Fruit fly (Drosophila melanogaster) whole organism, wandering third instar larva: ENCODE results near the gene CG33543.

Experiments
- Abd-B ChIP-seq: fragments of >200 bp; optimal IDR thresholded peaks from 2 replicates; lab custom pipeline; 2017; ENCODE audit warnings: missing biosample characterization, missing genetic modification characterization
- CG32264 ChIP-seq: fragments of 200-800 bp; sonication (Bioruptor generic); optimal IDR thresholded peaks from 2 replicates; lab custom pipeline; 2016; ENCODE audit warnings: missing biosample characterization, missing genetic modification characterization
- CG9705 ChIP-seq: fragments of 200-800 bp; sonication (Bioruptor generic); optimal IDR thresholded peaks from 2 replicates; lab custom pipeline; 2018; ENCODE audit warnings: missing biosample characterization, mild to moderate bottlenecking, missing genetic modification characterization
- Dfd ChIP-seq: fragments of >200 bp; optimal IDR thresholded peaks from 2 replicates; lab custom pipeline; 2017; ENCODE audit warnings: missing biosample characterization, missing genetic modification characterization
- Dif ChIP-seq: fragments of 200-275, 200-300 bp; sonication (Bioruptor generic); optimal IDR thresholded peaks from 2 replicates; lab custom pipeline; 2018; ENCODE audit warnings: missing biosample characterization, missing genetic modification characterization; ENCODE audit not compliant: partially characterized antibody
- GATAd ChIP-seq: sonication (Bioruptor generic); optimal IDR thresholded peaks from 2 replicates; lab custom pipeline; 2016; ENCODE audit warnings: missing biosample characterization, missing genetic modification characterization
- HLH106 ChIP-seq: fragments of 200-800 bp; optimal IDR thresholded peaks from 3 replicates; lab custom pipeline; 2019; ENCODE audit warnings: missing biosample characterization, mild to moderate bottlenecking, missing genetic modification characterization, moderate library complexity
- Hnf4 ChIP-seq: fragments of 200-800 bp; sonication (Bioruptor generic); optimal IDR thresholded peaks from 2 replicates; lab custom pipeline; 2016; ENCODE audit warnings: missing biosample characterization, mild to moderate bottlenecking, missing genetic modification characterization
- Hr78 ChIP-seq: fragments of >200 bp; optimal IDR thresholded peaks from 2 replicates; lab custom pipeline; 2017; ENCODE audit warnings: missing biosample characterization, missing genetic modification characterization
- Hr83 ChIP-seq: fragments of 200-300 bp; sonication (Bioruptor generic); optimal IDR thresholded peaks from 2 replicates; lab custom pipeline; 2016; ENCODE audit warnings: missing biosample characterization, mild to moderate bottlenecking, missing genetic modification characterization, moderate library complexity; ENCODE audit not compliant: poor library complexity, severe bottlenecking
- Jra ChIP-seq: sonication (Bioruptor generic); optimal IDR thresholded peaks from 2 replicates; lab custom pipeline; 2016; ENCODE audit warnings: missing biosample characterization, missing genetic modification characterization
- Mio ChIP-seq: sonication (Bioruptor generic); optimal IDR thresholded peaks from 2 replicates; lab custom pipeline; 2016; ENCODE audit warnings: missing biosample characterization, missing genetic modification characterization
- Myc ChIP-seq: fragments of >200 bp; optimal IDR thresholded peaks from 2 replicates; lab custom pipeline; 2017
- N ChIP-seq: fragments of >200 bp; optimal IDR thresholded peaks from 2 replicates; lab custom pipeline; 2018; ENCODE audit warnings: missing biosample characterization, missing external identifiers, missing genetic modification characterization
- OdsH ChIP-seq: fragments of 200-800 bp; sonication (Bioruptor generic); optimal IDR thresholded peaks from 2 replicates; lab custom pipeline; 2016; ENCODE audit warnings: missing biosample characterization, mild to moderate bottlenecking, missing genetic modification characterization
- Rel ChIP-seq, 2 experiments: fragments of 200-800 bp; sonication (Bioruptor generic) in 1 of 2; optimal IDR thresholded peaks; 2 replicates in 1 of 2; 3 replicates in 1 of 2; lab custom pipeline; 2016 to 2019; ENCODE audit warnings: mild to moderate bottlenecking in 2 of 2, missing biosample characterization in 2 of 2, missing genetic modification characterization in 2 of 2, moderate library complexity in 1 of 2
- Sp1 ChIP-seq: fragments of 200-800 bp; sonication (Bioruptor generic); optimal IDR thresholded peaks from 3 replicates; lab custom pipeline; 2019; ENCODE audit warnings: missing biosample characterization, mild to moderate bottlenecking, missing genetic modification characterization, moderate library complexity
- Vsx2 ChIP-seq: fragments of 200-300, 225-300 bp; sonication (Bioruptor generic); optimal IDR thresholded peaks from 2 replicates; lab custom pipeline; 2018; ENCODE audit warnings: missing biosample characterization, missing genetic modification characterization; ENCODE audit not compliant: partially characterized antibody
- dsf ChIP-seq: sonication (Bioruptor generic); optimal IDR thresholded peaks from 2 replicates; lab custom pipeline; 2016; ENCODE audit warnings: missing biosample characterization, missing genetic modification characterization, borderline replicate concordance
- ey ChIP-seq: fragments of 200-800 bp; sonication (Bioruptor generic); optimal IDR thresholded peaks from 2 replicates; lab custom pipeline; 2016; ENCODE audit warnings: missing biosample characterization, missing genetic modification characterization
- foxo ChIP-seq, 2 experiments: fragments of 200-800 bp; sonication (Bioruptor generic); optimal IDR thresholded peaks; 2 replicates in 1 of 2; 3 replicates in 1 of 2; lab custom pipeline; 2016 to 2017; ENCODE audit warnings: missing biosample characterization in 2 of 2, missing genetic modification characterization in 2 of 2
- fru ChIP-seq: fragments of 200-800 bp; sonication (Bioruptor generic); optimal IDR thresholded peaks from 3 replicates; lab custom pipeline; 2016; ENCODE audit warnings: missing biosample characterization, mild to moderate bottlenecking, missing genetic modification characterization
- h ChIP-seq: fragments of 200-800 bp; sonication (Bioruptor generic); optimal IDR thresholded peaks from 3 replicates; lab custom pipeline; 2016; ENCODE audit warnings: missing biosample characterization, mild to moderate bottlenecking, missing genetic modification characterization
- jim ChIP-seq: fragments of 175-275, 200-325 bp; sonication (Bioruptor generic); optimal IDR thresholded peaks from 2 replicates; lab custom pipeline; 2016; ENCODE audit warnings: missing biosample characterization, mild to moderate bottlenecking, missing genetic modification characterization
- lola ChIP-seq: fragments of >200 bp; optimal IDR thresholded peaks from 2 replicates; lab custom pipeline; 2017; ENCODE audit warnings: missing biosample characterization, missing genetic modification characterization
- pan ChIP-seq: fragments of >200 bp; optimal IDR thresholded peaks from 2 replicates; lab custom pipeline; 2017
- psq ChIP-seq: fragments of 200-800 bp; sonication (Bioruptor generic); optimal IDR thresholded peaks from 3 replicates; lab custom pipeline; 2017; ENCODE audit warnings: missing biosample characterization, mild to moderate bottlenecking, missing genetic modification characterization, moderate library complexity
- sv ChIP-seq: fragments of 200-800 bp; sonication (Bioruptor generic); optimal IDR thresholded peaks from 3 replicates; lab custom pipeline; 2016; ENCODE audit warnings: missing biosample characterization, missing genetic modification characterization
- tai ChIP-seq: sonication (Bioruptor generic); optimal IDR thresholded peaks from 2 replicates; lab custom pipeline; 2016; ENCODE audit warnings: missing biosample characterization, missing genetic modification characterization
- usp ChIP-seq: fragments of >200 bp; optimal IDR thresholded peaks from 2 replicates; lab custom pipeline; 2017; ENCODE audit warnings: missing biosample characterization, missing genetic modification characterization
- woc ChIP-seq: sonication (Bioruptor generic); optimal IDR thresholded peaks from 2 replicates; lab custom pipeline; 2016; ENCODE audit warnings: missing biosample characterization, mild to moderate bottlenecking, missing genetic modification characterization

The CG33543 gene

dm6 chr2L:1967301-1967700 is 38.8 kb downstream of the CG33543 start:
- TF ChIP-seq dsf (GFP tag; lab: Kevin White, UChicago) (no peak), Hr78 (GFP tag; lab: Kevin White, UChicago) (no peak), Dfd (GFP tag; lab: Kevin White, UChicago) (no peak), foxo (GFP tag; optimal IDR thresholded peaks at IDR 0.05; lab: Kevin White, UChicago) (no peak), usp (no peak), psq (GFP tag; lab: Kevin White, UChicago) (no peak), OdsH (GFP tag; lab: Kevin White, UChicago) (no peak), sv (GFP tag; lab: Kevin White, UChicago) (no peak), Rel (GFP tag; optimal IDR thresholded peaks at IDR 0.05; lab: Kevin White, UChicago) (no peak), Rel (tag; optimal IDR thresholded peaks at IDR 0.05; lab: Kevin White, UChicago) (no peak), Mio (GFP tag; lab: Kevin White, UChicago) (no peak), jim (GFP tag; lab: Kevin White, UChicago) (no peak), fru (no peak), N (GFP tag; lab: Kevin White, UChicago) (no peak), Hr83 (GFP tag; lab: Kevin White, UChicago) (no peak), Hnf4 (GFP tag; lab: Kevin White, UChicago) (no peak), HLH106 (tag; lab: Kevin White, UChicago) (no peak)

- TF ChIP-seq lola (GFP tag; lab: Kevin White, UChicago): no peak
- TF ChIP-seq sv (GFP tag; lab: Kevin White, UChicago): no peak
- TF ChIP-seq Hr83 (GFP tag; lab: Kevin White, UChicago): no peak
- TF ChIP-seq tai (GFP tag; lab: Kevin White, UChicago): no peak
- TF ChIP-seq psq (GFP tag; lab: Kevin White, UChicago): no peak
- no peak for TF ChIP-seq N (GFP tag; lab: Kevin White, UChicago)
- no peak for TF ChIP-seq Myc (lab: Kevin White, UChicago)
- no peak for TF ChIP-seq Abd-B (GFP tag; lab: Kevin White, UChicago)
- no peak for TF ChIP-seq woc (GFP tag; lab: Kevin White, UChicago)
- TF ChIP-seq Hnf4 (GFP tag; lab: Kevin White, UChicago): no peak
- TF ChIP-seq foxo (GFP tag; optimal IDR thresholded peaks at IDR 0.05; lab: Kevin White, UChicago): no peak
- no peak for TF ChIP-seq fru
- TF ChIP-seq pan (lab: Kevin White, UChicago): no peak
- no peak for TF ChIP-seq Mio (GFP tag; lab: Kevin White, UChicago)
- TF ChIP-seq Dif: no peak
- no peak for TF ChIP-seq CG9705 (GFP tag; lab: Kevin White, UChicago)
- no peak for TF ChIP-seq OdsH (GFP tag; lab: Kevin White, UChicago)
- no peak for TF ChIP-seq Jra (GFP tag; lab: Kevin White, UChicago)
- no peak for TF ChIP-seq ey
Observed at dm6 chr2L:1961932-1962496, 44.1 kb downstream of the CG33543 start.

dm6 chr2L:1960056-1960455 is 46.1 kb downstream of the CG33543 start:
- TF ChIP-seq fru (peak; percentile 5), Rel (GFP tag; optimal IDR thresholded peaks at IDR 0.05; lab: Kevin White, UChicago) (no peak), Rel (tag; optimal IDR thresholded peaks at IDR 0.05; lab: Kevin White, UChicago) (no peak), h (GFP tag; lab: Kevin White, UChicago) (peak; percentile 6), GATAd (GFP tag; lab: Kevin White, UChicago) (no peak), HLH106 (tag; lab: Kevin White, UChicago) (peak; percentile 8), ey (peak; percentile 2)

dm6 chr2L:1959420-1959819 is 46.7 kb downstream of the CG33543 start:
- no peak for TF ChIP-seq CG32264
- TF ChIP-seq pan (lab: Kevin White, UChicago): no peak
- TF ChIP-seq Sp1 (GFP tag; lab: Kevin White, UChicago): peak; percentile 22
- TF ChIP-seq OdsH (GFP tag; lab: Kevin White, UChicago): peak; percentile 0
- TF ChIP-seq ey: no peak
- no peak for TF ChIP-seq Hr83 (GFP tag; lab: Kevin White, UChicago)
- TF ChIP-seq Dfd (GFP tag; lab: Kevin White, UChicago): no peak
- no peak for TF ChIP-seq GATAd (GFP tag; lab: Kevin White, UChicago)

- TF ChIP-seq N (GFP tag; lab: Kevin White, UChicago) (no peak), Vsx2 (peak; percentile 38)
- TF ChIP-seq, all 38 proteins: peak for 1
Observed at dm6 chr2L:1954541-1954940, 51.6 kb downstream of the CG33543 start.
